Fruit fly (Drosophila melanogaster) whole organism, embryonic: ENCODE measurements around the gene CG14947.

Experiments used
- B-H1 ChIP-seq: fragments of 200-800 bp; sonication (Bioruptor generic); IDR thresholded peaks from 3 replicates; pipeline ENCODE4 v1.3.6; 2022; ENCODE audit warnings: missing biosample characterization, missing genetic modification characterization
- B-H2 ChIP-seq: fragments of 200-800 bp; sonication (Bioruptor generic); optimal IDR thresholded peaks from 2 replicates; lab custom pipeline; 2018; ENCODE audit warnings: missing biosample characterization, mild to moderate bottlenecking, missing genetic modification characterization
- BtbVII ChIP-seq: fragments of 200-800 bp; sonication (Bioruptor generic); optimal IDR thresholded peaks from 3 replicates; lab custom pipeline; 2017; ENCODE audit warnings: missing biosample characterization, mild to moderate bottlenecking, missing genetic modification characterization
- CG10431 ChIP-seq: fragments of 200-800 bp; sonication (Bioruptor generic); optimal IDR thresholded peaks from 3 replicates; lab custom pipeline; 2018; ENCODE audit warnings: missing biosample characterization, mild to moderate bottlenecking, missing genetic modification characterization
- CG14667 ChIP-seq: fragments of 200-800 bp; sonication (Bioruptor generic); IDR thresholded peaks from 2 replicates; pipeline ENCODE4 v1.3.6; 2022; ENCODE audit warnings: missing biosample characterization, missing genetic modification characterization
- CG14965 ChIP-seq: fragments of 200-800 bp; sonication (Bioruptor generic); optimal IDR thresholded peaks from 2 replicates; lab custom pipeline; 2016; ENCODE audit warnings: missing biosample characterization, missing genetic modification characterization, borderline replicate concordance
- CG15601 ChIP-seq: fragments of 200-800 bp; sonication (Bioruptor generic); optimal IDR thresholded peaks from 3 replicates; lab custom pipeline; 2019; ENCODE audit warnings: missing biosample characterization, mild to moderate bottlenecking, missing genetic modification characterization, moderate library complexity
- CG17568 ChIP-seq: fragments of 200-800 bp; sonication (Bioruptor generic); optimal IDR thresholded peaks from 2 replicates; lab custom pipeline; 2018; ENCODE audit warnings: missing biosample characterization, mild to moderate bottlenecking, missing genetic modification characterization, moderate library complexity
- CG17802 ChIP-seq: fragments of 200-800 bp; sonication (Bioruptor generic); optimal IDR thresholded peaks from 2 replicates; lab custom pipeline; 2018; ENCODE audit warnings: missing biosample characterization, mild to moderate bottlenecking, missing genetic modification characterization, moderate library complexity
- CG18619 ChIP-seq: fragments of 200-800 bp; sonication (Bioruptor generic); optimal IDR thresholded peaks from 3 replicates; lab custom pipeline; 2017; ENCODE audit warnings: missing biosample characterization, mild to moderate bottlenecking, missing genetic modification characterization
- CG2678 ChIP-seq: fragments of 200-800 bp; sonication (Bioruptor generic); optimal IDR thresholded peaks from 3 replicates; lab custom pipeline; 2019; ENCODE audit warnings: missing biosample characterization, mild to moderate bottlenecking, missing genetic modification characterization, moderate library complexity
- CG2889 ChIP-seq: fragments of 200-800 bp; sonication (Bioruptor generic); IDR thresholded peaks from 3 replicates; pipeline ENCODE4 v1.3.6; 2022; ENCODE audit warnings: missing biosample characterization, missing genetic modification characterization
- CG3065 ChIP-seq: fragments of 200-800 bp; sonication (Bioruptor generic); optimal IDR thresholded peaks from 2 replicates; lab custom pipeline; 2016; ENCODE audit warnings: missing biosample characterization, missing genetic modification characterization
- CG34422 ChIP-seq: fragments of 200-800 bp; sonication (Bioruptor generic); IDR thresholded peaks from 3 replicates; pipeline ENCODE4 v1.3.6; 2022; ENCODE audit warnings: missing biosample characterization, missing genetic modification characterization
- CG6254 ChIP-seq: fragments of 200-800 bp; sonication (Bioruptor generic); optimal IDR thresholded peaks from 3 replicates; lab custom pipeline; 2017; ENCODE audit warnings: mild to moderate bottlenecking, missing biosample characterization, missing genetic modification reagents, missing genetic modification characterization
- CG6683 ChIP-seq: fragments of 200-800 bp; sonication (Bioruptor generic); optimal IDR thresholded peaks from 2 replicates; lab custom pipeline; 2017; ENCODE audit warnings: missing biosample characterization, mild to moderate bottlenecking, missing genetic modification characterization, missing genetic modification reagents
- CG7928 ChIP-seq: fragments of 200-800 bp; sonication (Bioruptor generic); optimal IDR thresholded peaks from 2 replicates; lab custom pipeline; 2017; ENCODE audit warnings: missing biosample characterization, mild to moderate bottlenecking, missing genetic modification characterization
- CG7987 ChIP-seq: fragments of 200-800 bp; sonication (Bioruptor generic); optimal IDR thresholded peaks from 2 replicates; lab custom pipeline; 2018; ENCODE audit warnings: missing biosample characterization, mild to moderate bottlenecking, missing genetic modification characterization, moderate library complexity
- CG8089 ChIP-seq: fragments of 200-800 bp; sonication (Bioruptor generic); optimal IDR thresholded peaks from 3 replicates; lab custom pipeline; 2016; ENCODE audit warnings: missing biosample characterization, missing genetic modification characterization
- CG8281 ChIP-seq: fragments of 200-800 bp; sonication (Bioruptor generic); optimal IDR thresholded peaks from 2 replicates; lab custom pipeline; 2018; ENCODE audit warnings: missing biosample characterization, mild to moderate bottlenecking, missing genetic modification characterization, moderate library complexity
- CrebB ChIP-seq: fragments of 200-800 bp; sonication (Bioruptor generic); optimal IDR thresholded peaks from 3 replicates; lab custom pipeline; 2018; ENCODE audit warnings: missing biosample characterization, mild to moderate bottlenecking, missing genetic modification characterization
- ERR ChIP-seq: fragments of 200-800 bp; sonication (Bioruptor generic); optimal IDR thresholded peaks from 2 replicates; lab custom pipeline; 2016; ENCODE audit warnings: missing biosample characterization, missing genetic modification characterization
- HHEX ChIP-seq: fragments of 200-800 bp; sonication (Bioruptor generic); optimal IDR thresholded peaks from 3 replicates; lab custom pipeline; 2017; ENCODE audit warnings: missing biosample characterization, mild to moderate bottlenecking, missing genetic modification characterization, missing genetic modification reagents
- HLH4C ChIP-seq: fragments of 200-800 bp; sonication (Bioruptor generic); IDR thresholded peaks from 3 replicates; pipeline ENCODE4 v1.3.6; 2022; ENCODE audit warnings: missing biosample characterization, missing genetic modification characterization; ENCODE audit not compliant: partially characterized antibody
- HmgD ChIP-seq: fragments of 200-800 bp; sonication (Bioruptor generic); optimal IDR thresholded peaks from 3 replicates; lab custom pipeline; 2016; ENCODE audit warnings: missing biosample characterization, missing genetic modification characterization
- MBD-R2 ChIP-seq: fragments of 200-800 bp; sonication (Bioruptor generic); IDR thresholded peaks from 2 replicates; pipeline ENCODE4 v1.3.6; 2022; ENCODE audit warnings: missing biosample characterization, missing genetic modification characterization
- Mad ChIP-seq: fragments of 200-800 bp; sonication (Bioruptor generic); optimal IDR thresholded peaks from 2 replicates; lab custom pipeline; 2016; ENCODE audit warnings: missing biosample characterization, missing genetic modification characterization
- Nf-YA ChIP-seq: fragments of 200-800 bp; sonication (Bioruptor generic); IDR thresholded peaks from 2 replicates; pipeline ENCODE4 v1.3.6; 2022; ENCODE audit warnings: missing biosample characterization, missing genetic modification characterization
- PHDP ChIP-seq: fragments of 200-800 bp; sonication (Bioruptor generic); optimal IDR thresholded peaks from 3 replicates; lab custom pipeline; 2018; ENCODE audit warnings: missing biosample characterization, mild to moderate bottlenecking, missing genetic modification characterization, moderate library complexity
- Sox100B ChIP-seq: fragments of 200-800 bp; sonication (Bioruptor generic); optimal IDR thresholded peaks from 3 replicates; lab custom pipeline; 2018; ENCODE audit warnings: missing biosample characterization, mild to moderate bottlenecking, missing genetic modification characterization
- abd-A ChIP-seq: fragments of 200-800 bp; sonication (Bioruptor generic); optimal IDR thresholded peaks from 3 replicates; lab custom pipeline; 2019; ENCODE audit warnings: missing biosample characterization, mild to moderate bottlenecking, missing genetic modification characterization, moderate library complexity
- chn ChIP-seq: fragments of 200-800 bp; sonication (Bioruptor generic); optimal IDR thresholded peaks from 2 replicates; lab custom pipeline; 2016; ENCODE audit warnings: missing biosample characterization, missing genetic modification characterization
- cwo ChIP-seq: fragments of 200-800 bp; sonication (Bioruptor generic); optimal IDR thresholded peaks from 3 replicates; lab custom pipeline; 2017; ENCODE audit warnings: missing biosample characterization, missing genetic modification characterization, mild to moderate bottlenecking, moderate library complexity, missing genetic modification reagents
- dan ChIP-seq: fragments of 200-800 bp; sonication (Bioruptor generic); IDR thresholded peaks from 2 replicates; pipeline ENCODE4 v1.3.6; 2022; ENCODE audit warnings: missing biosample characterization, missing genetic modification characterization
- emc ChIP-seq: fragments of 200-800 bp; sonication (Bioruptor generic); optimal IDR thresholded peaks from 2 replicates; lab custom pipeline; 2016; ENCODE audit warnings: missing biosample characterization, missing genetic modification characterization
- fd3F ChIP-seq: fragments of 200-800 bp; sonication (Bioruptor generic); optimal IDR thresholded peaks from 2 replicates; lab custom pipeline; 2018; ENCODE audit warnings: missing biosample characterization, mild to moderate bottlenecking, missing genetic modification characterization, moderate library complexity
- fru ChIP-seq: fragments of >200 bp; optimal IDR thresholded peaks from 2 replicates; lab custom pipeline; 2017
- hbn ChIP-seq: fragments of 200-800 bp; sonication (Bioruptor generic); IDR thresholded peaks from 2 replicates; pipeline ENCODE4 v1.3.6; 2022; ENCODE audit warnings: missing biosample characterization, missing genetic modification characterization; ENCODE audit not compliant: partially characterized antibody
- lilli ChIP-seq: fragments of 200-800 bp; sonication (Bioruptor generic); optimal IDR thresholded peaks from 3 replicates; lab custom pipeline; 2016; ENCODE audit warnings: missing biosample characterization, missing genetic modification characterization
- phol ChIP-seq: fragments of 200-800 bp; sonication (Bioruptor generic); optimal IDR thresholded peaks from 3 replicates; lab custom pipeline; 2018; ENCODE audit warnings: missing biosample characterization, mild to moderate bottlenecking, missing genetic modification characterization, moderate library complexity
- pum ChIP-seq: fragments of 200-800 bp; sonication (Bioruptor generic); optimal IDR thresholded peaks from 2 replicates; lab custom pipeline; 2016; ENCODE audit warnings: missing biosample characterization, missing genetic modification characterization
- pzg ChIP-seq: fragments of 200-800 bp; sonication (Bioruptor generic); optimal IDR thresholded peaks from 3 replicates; lab custom pipeline; 2018; ENCODE audit warnings: missing biosample characterization, mild to moderate bottlenecking, missing genetic modification characterization, moderate library complexity
- rib ChIP-seq: fragments of 200-800 bp; sonication (Bioruptor generic); IDR thresholded peaks from 2 replicates; pipeline ENCODE4 v1.3.6; 2022; ENCODE audit warnings: missing biosample characterization, missing genetic modification characterization
- ro ChIP-seq: fragments of 200-800 bp; sonication (Bioruptor generic); IDR thresholded peaks from 2 replicates; pipeline ENCODE4 v1.3.6; 2022; ENCODE audit warnings: missing biosample characterization, missing genetic modification characterization
- sd ChIP-seq: fragments of 200-800 bp; sonication (Bioruptor generic); optimal IDR thresholded peaks from 3 replicates; lab custom pipeline; 2018; ENCODE audit warnings: missing biosample characterization, mild to moderate bottlenecking, missing genetic modification characterization, moderate library complexity
- tll ChIP-seq, 2 experiments: fragments of 200-800 bp in 1 of 2; fragments of >200 bp in 1 of 2; sonication (Bioruptor generic) in 1 of 2; optimal IDR thresholded peaks; 2 replicates each; lab custom pipeline; 2017 to 2019; ENCODE audit warnings: missing biosample characterization in 2 of 2, missing genetic modification characterization in 2 of 2, mild to moderate bottlenecking in 1 of 2, moderate library complexity in 1 of 2
- trh ChIP-seq: fragments of 200-800 bp; sonication (Bioruptor generic); optimal IDR thresholded peaks from 2 replicates; lab custom pipeline; 2016; ENCODE audit warnings: missing biosample characterization, missing genetic modification characterization
- vfl ChIP-seq: fragments of 200-800 bp; sonication (Bioruptor generic); optimal IDR thresholded peaks from 2 replicates; lab custom pipeline; 2016; ENCODE audit warnings: missing biosample characterization, missing genetic modification characterization

CG14947 gene

DNA sequence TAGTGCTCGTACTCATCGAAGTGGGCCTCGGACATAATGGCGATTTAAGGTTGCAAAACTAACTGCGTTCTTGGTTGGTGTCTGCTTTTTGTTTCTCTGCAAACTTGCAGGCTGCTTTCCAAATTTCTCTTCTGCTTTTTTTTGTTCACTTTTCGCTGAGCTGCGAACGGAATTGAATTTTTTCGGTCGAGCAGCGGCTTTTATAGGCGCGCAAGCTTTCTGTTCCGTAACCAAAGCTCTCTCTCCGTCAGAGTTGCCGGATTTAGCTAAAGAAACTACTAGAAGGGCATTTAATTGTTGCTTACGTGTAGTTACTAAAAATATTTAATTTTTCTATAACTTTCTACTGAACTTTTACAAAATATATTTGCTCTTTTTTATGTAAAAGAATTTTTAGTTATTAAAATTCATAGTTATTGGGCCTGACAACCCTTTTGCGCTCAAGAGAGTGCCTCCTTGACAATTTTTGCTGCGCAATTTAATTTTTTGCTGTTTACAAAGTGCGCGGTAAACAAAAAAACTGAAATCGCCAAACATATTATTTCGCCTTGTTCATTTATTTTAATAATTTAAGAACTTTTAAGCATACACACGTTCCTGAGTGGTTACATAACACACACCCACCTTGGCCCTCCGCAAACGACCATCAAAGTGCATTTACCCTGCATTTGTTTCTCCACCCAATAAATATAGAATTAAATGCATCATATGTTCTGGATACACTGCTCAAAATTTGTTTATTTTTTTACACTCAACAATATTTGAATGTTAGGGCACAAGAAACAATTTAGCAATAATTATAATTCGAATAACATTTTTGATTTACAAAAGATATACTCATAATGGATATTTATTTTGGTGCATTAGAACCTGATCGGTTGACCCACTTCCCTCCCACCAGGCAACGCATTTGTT lies 29.7 kb upstream of the CG14947 start, which contains the start of gene CG6770 (continued):
- TF ChIP-seq CG14965: no peak
- peak; percentile 55 for TF ChIP-seq Nf-YA (GFP tag; lab: Robert Waterston, UW)
- no peak for TF ChIP-seq CG3065 (GFP tag; lab: Kevin White, UChicago)
- no peak for TF ChIP-seq CG17802 (tag; lab: Kevin White, UChicago)
- TF ChIP-seq CrebB (tag; lab: Kevin White, UChicago): peak; percentile 35
- peak; percentile 81 for TF ChIP-seq HHEX (GFP tag; lab: Kevin White, UChicago)
- peak; percentile 64 for TF ChIP-seq CG15601
- TF ChIP-seq chn (GFP tag; lab: Kevin White, UChicago): peak; percentile 47
- peak; percentile 11 for TF ChIP-seq emc
- TF ChIP-seq phol (tag; lab: Kevin White, UChicago): peak; percentile 52
- TF ChIP-seq CG7987 (GFP tag; lab: Kevin White, UChicago): peak; percentile 42
- no peak for TF ChIP-seq fru
- TF ChIP-seq B-H2: peak; percentile 91
- TF ChIP-seq dan (GFP tag; lab: Robert Waterston, UW): no peak
- TF ChIP-seq CG6254 (GFP tag; lab: Kevin White, UChicago): no peak
- no peak for TF ChIP-seq CG8089 (GFP tag; lab: Kevin White, UChicago)
- TF ChIP-seq cwo (GFP tag; lab: Kevin White, UChicago): peak; percentile 86
- TF ChIP-seq ro (GFP tag; lab: Robert Waterston, UW): no peak
- TF ChIP-seq rib (GFP tag; lab: Robert Waterston, UW): peak; percentile 78; the same call in 1 of the 2 replicates
- peak; percentile 84 for TF ChIP-seq CG17568 (GFP tag; lab: Kevin White, UChicago)
- peak; percentile 55 for TF ChIP-seq abd-A (tag; lab: Kevin White, UChicago)
- no peak for TF ChIP-seq pzg
- no peak for TF ChIP-seq tll (GFP tag; optimal IDR thresholded peaks at IDR 0.05; lab: Kevin White, UChicago)
- TF ChIP-seq fd3F (GFP tag; lab: Kevin White, UChicago): peak; percentile 84
- TF ChIP-seq hbn: no peak
- TF ChIP-seq CG18619 (GFP tag; lab: Kevin White, UChicago): peak; percentile 86
- peak; percentile 60; the same call in 1 of the 2 replicates for TF ChIP-seq CG14667 (GFP tag; lab: Robert Waterston, UW)
- TF ChIP-seq HmgD (GFP tag; lab: Kevin White, UChicago): no peak
- TF ChIP-seq pum (GFP tag; lab: Kevin White, UChicago): no peak
- TF ChIP-seq BtbVII (GFP tag; lab: Kevin White, UChicago): peak; percentile 83
- TF ChIP-seq Sox100B (GFP tag; lab: Kevin White, UChicago): peak; percentile 84
- peak; percentile 75 for TF ChIP-seq lilli (GFP tag; lab: Kevin White, UChicago)
- TF ChIP-seq B-H1: peak; percentile 64; the same call in 1 of the 3 replicates
- TF ChIP-seq trh: peak; percentile 43
- TF ChIP-seq Mad: peak; percentile 51
- peak; percentile 26 for TF ChIP-seq ERR (GFP tag; lab: Kevin White, UChicago)
- TF ChIP-seq sd (tag; lab: Kevin White, UChicago): peak; percentile 73
- TF ChIP-seq CG7928 (GFP tag; lab: Kevin White, UChicago): peak; percentile 53
- peak; percentile 47 for TF ChIP-seq CG10431 (GFP tag; lab: Kevin White, UChicago)
- peak; percentile 68 for TF ChIP-seq CG34422
- TF ChIP-seq vfl (GFP tag; lab: Kevin White, UChicago): peak; percentile 63
- peak; percentile 70 for TF ChIP-seq CG2889 (GFP tag; lab: Robert Waterston, UW)
- peak; percentile 92 for TF ChIP-seq CG2678 (tag; lab: Kevin White, UChicago)
- TF ChIP-seq MBD-R2 (GFP tag; lab: Robert Waterston, UW): peak; percentile 61; the same call in 1 of the 2 replicates
- TF ChIP-seq PHDP (tag; lab: Kevin White, UChicago): peak; percentile 93
- TF ChIP-seq CG6683 (GFP tag; lab: Kevin White, UChicago): peak; percentile 78
- TF ChIP-seq CG8281 (tag; lab: Kevin White, UChicago): peak; percentile 14
- TF ChIP-seq HLH4C (GFP tag; lab: Robert Waterston, UW): peak; percentile 34; the same call in 2 of the 3 replicates
